Worm (Caenorhabditis elegans): ENCODE results near the gene F28C6.10.

F28C6.10 gene

DNA sequence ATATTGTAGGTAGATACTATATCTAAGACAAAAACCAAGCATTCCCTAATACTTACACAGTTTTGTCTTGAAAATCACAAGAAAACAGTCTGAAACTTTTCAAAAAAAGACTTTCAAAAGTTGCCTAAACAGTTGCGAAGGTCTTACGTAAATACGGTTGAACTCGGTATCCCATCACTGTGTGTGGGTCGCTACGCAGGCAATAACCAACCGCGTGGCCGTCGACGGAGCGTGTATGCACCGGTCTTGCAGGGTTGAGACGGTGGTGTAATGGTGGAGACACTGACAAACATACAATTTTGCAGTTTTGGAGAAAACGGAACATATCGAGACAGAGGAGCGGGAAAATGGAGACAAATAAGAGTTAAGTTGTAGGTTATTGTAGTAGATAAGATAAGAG, 46.5 kb upstream of the F28C6.10 start, which contains the start of gene iff-2 (continued):
- TF ChIP-seq ets-5 (GFP tag; IDR thresholded peaks at IDR 0.05): 0 out of 2 replicates have a peak, but pooled peaks have one; percentile 14
- peak; percentile 71 for TF ChIP-seq fkh-4 (tag; optimal IDR thresholded peaks at IDR 0.05; ENCODE audit: borderline replicate concordance)
- TF ChIP-seq fos-1 (tag; optimal IDR thresholded peaks at IDR 0.05): peak; percentile 97
- TF ChIP-seq alr-1 (tag; optimal IDR thresholded peaks at IDR 0.05; ENCODE audit: borderline replicate concordance): no peak

ce11 chrII:8562002-8562401, 45.8 kb upstream of the F28C6.10 start, which contains the start of gene F54C9.14:
Gene F54C9.14 (plus strand): TSS chrII:8562302.
- TF ChIP-seq pag-3 (tag; optimal IDR thresholded peaks at IDR 0.05; ENCODE audit: borderline replicate concordance, insufficient read depth): no peak
- peak; percentile 25 for TF ChIP-seq nhr-85 (tag)
- no peak for TF ChIP-seq unc-62 (GFP tag; optimal IDR thresholded peaks at IDR 0.05)

DNA sequence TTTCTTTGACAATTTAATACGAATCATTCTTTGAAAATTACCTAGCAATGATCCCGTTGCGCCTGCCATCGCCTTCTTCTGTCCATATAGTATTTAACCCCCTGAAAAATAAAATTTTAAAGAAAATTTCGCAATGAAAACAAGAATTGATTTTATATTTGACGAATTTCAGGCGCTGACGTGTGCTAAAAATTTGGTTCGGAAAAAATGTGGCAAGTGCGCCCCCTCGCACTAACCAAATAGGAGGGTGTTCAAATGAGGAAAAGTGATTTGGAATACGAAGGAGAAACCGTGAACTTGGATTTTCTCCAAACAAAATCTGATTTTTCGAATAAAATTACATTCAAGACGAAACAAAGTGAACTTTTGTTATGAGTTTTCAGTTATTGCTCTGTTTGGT, 41.7 kb upstream of the F28C6.10 start, which contains the start of gene stc-1:
TSS of gene stc-1 (minus strand) at position 101 of the 400 bp plus-strand sequence.
- TF ChIP-seq nhr-71 (tag; optimal IDR thresholded peaks at IDR 0.05): peak; percentile 29
- TF ChIP-seq skn-1 (tag; optimal IDR thresholded peaks at IDR 0.05): peak; percentile 30
- TF ChIP-seq dpl-1 (GFP tag; optimal IDR thresholded peaks at IDR 0.05): peak; percentile 65 to 86 (median 79)
- TF ChIP-seq lin-14 (GFP tag; optimal IDR thresholded peaks at IDR 0.05): no peak
- TF ChIP-seq nhr-90 (tag; optimal IDR thresholded peaks at IDR 0.05; ENCODE audit: poor library complexity): peak; percentile 7
- TF ChIP-seq lin-13 (GFP tag; optimal IDR thresholded peaks at IDR 0.05): peak; percentile 27
- peak; percentile 6 to 69 for TF ChIP-seq lsy-2 (tag; optimal IDR thresholded peaks at IDR 0.05)
- peak; percentile 67 to 94 for TF ChIP-seq lin-35 (GFP tag; optimal IDR thresholded peaks at IDR 0.05)
- no peak for TF ChIP-seq Y116A8C.19 (tag; optimal IDR thresholded peaks at IDR 0.05; ENCODE audit: borderline replicate concordance)
- no peak for TF ChIP-seq mep-1 (tag; optimal IDR thresholded peaks at IDR 0.05)
- TF ChIP-seq elt-2 (tag; optimal IDR thresholded peaks at IDR 0.05): peak; percentile 30
- no peak for TF ChIP-seq dsc-1 (tag; optimal IDR thresholded peaks at IDR 0.05)
- TF ChIP-seq nhr-11 (tag; optimal IDR thresholded peaks at IDR 0.05): no peak
- TF ChIP-seq C04F5.9 (tag; optimal IDR thresholded peaks at IDR 0.05): no peak
- TF ChIP-seq snu-23 (GFP tag; optimal IDR thresholded peaks at IDR 0.05): peak; percentile 18
- peak; percentile 23 for TF ChIP-seq ama-1 (optimal IDR thresholded peaks at IDR 0.05)
- TF ChIP-seq xbp-1 (tag; optimal IDR thresholded peaks at IDR 0.05): peak; percentile 78
- peak; percentile 34 for TF ChIP-seq blmp-1 (tag; optimal IDR thresholded peaks at IDR 0.05)
- TF ChIP-seq sox-4 (tag; optimal IDR thresholded peaks at IDR 0.05): no peak
- peak in 1 of 2 experiments; percentile 82 for TF ChIP-seq efl-1 (optimal IDR thresholded peaks at IDR 0.05)
- TF ChIP-seq efl-1 (GFP tag; optimal IDR thresholded peaks at IDR 0.05 in 1 of 2): peak; percentile 86 to 98
- peak; percentile 26 for TF ChIP-seq F16B12.6 (tag; optimal IDR thresholded peaks at IDR 0.05)
- TF ChIP-seq nhr-85 (tag): peak; percentile 35

DNA sequence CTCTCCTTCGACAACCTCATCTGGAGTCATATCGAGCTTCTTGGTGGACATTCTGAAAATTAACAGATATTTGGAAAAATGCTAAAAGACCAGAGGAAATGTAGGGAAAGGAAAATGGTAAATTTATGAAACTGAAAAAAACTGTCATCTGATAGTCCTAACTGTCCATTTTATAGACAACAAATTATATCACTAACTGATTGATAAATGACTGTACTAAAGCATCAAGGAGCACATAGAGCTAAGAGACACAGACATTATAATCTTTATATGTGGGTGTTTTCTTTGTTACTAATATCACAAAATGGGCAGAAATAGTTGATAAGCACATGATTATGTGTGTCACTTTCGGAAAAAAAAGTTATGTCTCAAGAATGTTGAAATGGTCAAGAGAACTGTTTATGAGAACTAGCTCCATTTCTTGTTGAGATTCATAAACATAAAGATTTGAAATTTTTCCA, 40.9 kb upstream of the F28C6.10 start, which contains the start of gene F54C9.3:
TSS of gene F54C9.3 (minus strand) at position 51 of the 461 bp plus-strand sequence.
- TF ChIP-seq unc-86 (tag; optimal IDR thresholded peaks at IDR 0.05): no peak
- TF ChIP-seq alr-1 (tag; optimal IDR thresholded peaks at IDR 0.05; ENCODE audit: borderline replicate concordance): no peak
- TF ChIP-seq ces-1 (GFP tag; optimal IDR thresholded peaks at IDR 0.05): no peak
- TF ChIP-seq ztf-4 (tag; optimal IDR thresholded peaks at IDR 0.05): no peak
- no peak for TF ChIP-seq nhr-237 (tag; optimal IDR thresholded peaks at IDR 0.05)
- TF ChIP-seq lin-14 (GFP tag; optimal IDR thresholded peaks at IDR 0.05): no peak
- TF ChIP-seq fkh-4 (tag; optimal IDR thresholded peaks at IDR 0.05; ENCODE audit: borderline replicate concordance): no peak
- TF ChIP-seq pqm-1 (tag; optimal IDR thresholded peaks at IDR 0.05): peak; percentile 57
- TF ChIP-seq mab-9 (GFP tag; IDR thresholded peaks at IDR 0.05): no peak
- TF ChIP-seq ceh-63 (GFP tag; optimal IDR thresholded peaks at IDR 0.05): no peak
- TF ChIP-seq unc-98 (GFP tag; IDR thresholded peaks at IDR 0.05): no peak
- TF ChIP-seq elt-2 (tag; optimal IDR thresholded peaks at IDR 0.05): peak; percentile 85
- no peak for TF ChIP-seq skn-1 (tag; optimal IDR thresholded peaks at IDR 0.05)
- TF ChIP-seq Y116A8C.19 (tag; optimal IDR thresholded peaks at IDR 0.05; ENCODE audit: borderline replicate concordance): no peak
- TF ChIP-seq nhr-85 (tag): no peak
- TF ChIP-seq lin-39 (tag; optimal IDR thresholded peaks at IDR 0.05): no peak
- no peak for TF ChIP-seq egl-13 (tag; optimal IDR thresholded peaks at IDR 0.05)
- no peak for TF ChIP-seq aha-1 (tag; optimal IDR thresholded peaks at IDR 0.05)
- TF ChIP-seq F16B12.6 (tag; optimal IDR thresholded peaks at IDR 0.05): no peak
- no peak for TF ChIP-seq lin-15B (tag; optimal IDR thresholded peaks at IDR 0.05)
- TF ChIP-seq mef-2 (tag; optimal IDR thresholded peaks at IDR 0.05): no peak
- no peak for TF ChIP-seq nhr-90 (tag; optimal IDR thresholded peaks at IDR 0.05; ENCODE audit: poor library complexity)
- TF ChIP-seq nhr-20 (tag; optimal IDR thresholded peaks at IDR 0.05): no peak
- TF ChIP-seq hlh-17 (GFP tag; optimal IDR thresholded peaks at IDR 0.05; ENCODE audit: borderline replicate concordance): no peak
- no peak for TF ChIP-seq fkh-8 (tag; optimal IDR thresholded peaks at IDR 0.05)
- TF ChIP-seq efl-1 (optimal IDR thresholded peaks at IDR 0.05): no peak
- peak in 1 of 2 experiments; percentile 92 for TF ChIP-seq efl-1 (GFP tag; optimal IDR thresholded peaks at IDR 0.05 in 1 of 2)
- TF ChIP-seq C16A3.4 (tag; optimal IDR thresholded peaks at IDR 0.05): no peak
- TF ChIP-seq nhr-84 (tag; optimal IDR thresholded peaks at IDR 0.05): no peak
